Worm (Caenorhabditis elegans) whole organism, L1 larva: Measurements from ENCODE around the gene F19C7.8.
A peak's percentile ranks its signal among the peaks of the same experiment; 100 is the strongest.

Source experiments
- Y116A8C.19 ChIP-seq: sonication (generic microtip); optimal IDR thresholded peaks from 2 replicates; lab custom pipeline; 2016; ENCODE audit warnings: missing compliant biosample characterization, missing genetic modification characterization, borderline replicate concordance
- aha-1 ChIP-seq: fragments of 150-350 bp; optimal IDR thresholded peaks from 2 replicates; lab custom pipeline; 2014; ENCODE audit warnings: missing biosample characterization, missing genetic modification characterization
- alr-1 ChIP-seq: fragments of 200-800 bp; sonication (Bioruptor generic); optimal IDR thresholded peaks from 2 replicates; lab custom pipeline; 2018; ENCODE audit warnings: borderline replicate concordance, mild to moderate bottlenecking, missing genetic modification characterization, missing compliant biosample characterization
- aly-2 ChIP-seq: fragments of 150-350 bp; optimal IDR thresholded peaks from 2 replicates; lab custom pipeline; 2014; ENCODE audit warnings: missing biosample characterization, missing genetic modification characterization
- blmp-1 ChIP-seq: fragments of 150-350 bp; optimal IDR thresholded peaks from 2 replicates; lab custom pipeline; 2014; ENCODE audit warnings: missing biosample characterization, missing genetic modification characterization
- ceh-90 ChIP-seq: sonication (generic microtip); optimal IDR thresholded peaks from 2 replicates; lab custom pipeline; 2016; ENCODE audit warnings: missing genetic modification characterization, missing compliant biosample characterization
- ces-1 ChIP-seq: fragments of 150-350 bp; optimal IDR thresholded peaks from 2 replicates; lab custom pipeline; 2014; ENCODE audit warnings: missing biosample characterization, missing genetic modification reagents, missing genetic modification characterization
- dpl-1 ChIP-seq, 3 experiments: fragments of 150-350 bp in 2 of 3; sonication (generic microtip) in 1 of 3; optimal IDR thresholded peaks; 2 replicates each; lab custom pipeline; 2014 to 2017; ENCODE audit warnings: missing biosample characterization in 3 of 3, missing genetic modification characterization in 3 of 3, missing genetic modification reagents in 3 of 3
- dsc-1 ChIP-seq: sonication (generic microtip); optimal IDR thresholded peaks from 2 replicates; lab custom pipeline; 2016; ENCODE audit warnings: mild to moderate bottlenecking, missing genetic modification characterization, missing compliant biosample characterization
- efl-1 ChIP-seq, 4 experiments: fragments of 150-350 bp; optimal IDR thresholded peaks in 3 of 4; peaks in 1 of 4; 1 replicate in 1 of 4; 2 replicates in 3 of 4; lab custom pipeline; 2014; ENCODE audit warnings: missing biosample characterization in 2 of 4, missing genetic modification characterization in 2 of 4, missing genetic modification reagents in 2 of 4
- fkh-10 ChIP-seq: sonication (generic microtip); optimal IDR thresholded peaks from 2 replicates; lab custom pipeline; 2017; ENCODE audit warnings: missing biosample characterization, missing genetic modification reagents, missing genetic modification characterization
- fkh-4 ChIP-seq: sonication (generic microtip); optimal IDR thresholded peaks from 2 replicates; lab custom pipeline; 2016; ENCODE audit warnings: missing compliant biosample characterization, missing genetic modification characterization, borderline replicate concordance
- fkh-8 ChIP-seq: sonication (generic microtip); optimal IDR thresholded peaks from 2 replicates; lab custom pipeline; 2016; ENCODE audit warnings: mild to moderate bottlenecking, missing genetic modification characterization, missing compliant biosample characterization
- grh-1 ChIP-seq: fragments of 200-800 bp; sonication (Bioruptor generic); IDR thresholded peaks from 2 replicates; pipeline ENCODE4 v1.3.6; 2022; ENCODE audit warnings: missing genetic modification reagents, missing genetic modification characterization, missing compliant biosample characterization
- hpl-2 ChIP-seq: fragments of 150-350 bp; optimal IDR thresholded peaks from 2 replicates; lab custom pipeline; 2014; ENCODE audit warnings: missing biosample characterization, missing genetic modification reagents, missing genetic modification characterization
- isw-1 ChIP-seq: fragments of 200-800 bp; sonication (Bioruptor generic); IDR thresholded peaks from 2 replicates; pipeline ENCODE4 v1.3.6; 2022; ENCODE audit warnings: missing genetic modification characterization, missing compliant biosample characterization
- jun-1 ChIP-seq: fragments of 150-350 bp; optimal IDR thresholded peaks from 2 replicates; lab custom pipeline; 2014; ENCODE audit warnings: missing biosample characterization, missing genetic modification reagents, missing genetic modification characterization
- lin-15B ChIP-seq: fragments of 150-350 bp; sonication (generic microtip); optimal IDR thresholded peaks from 3 replicates; lab custom pipeline; 2014; ENCODE audit warnings: missing biosample characterization, missing genetic modification characterization
- lin-35 ChIP-seq, 2 experiments: fragments of 150-350 bp; optimal IDR thresholded peaks; 2 replicates each; lab custom pipeline; 2014; ENCODE audit warnings: missing biosample characterization in 2 of 2, missing genetic modification characterization in 2 of 2, missing genetic modification reagents in 2 of 2
- lir-3 ChIP-seq: sonication (generic microtip); optimal IDR thresholded peaks from 2 replicates; lab custom pipeline; 2016; ENCODE audit warnings: mild to moderate bottlenecking, missing genetic modification characterization, moderate library complexity, missing compliant biosample characterization; ENCODE audit not compliant: poor library complexity
- mab-9 ChIP-seq: fragments of 200-800 bp; sonication (Bioruptor generic); IDR thresholded peaks from 2 replicates; pipeline ENCODE4 v1.3.6; 2022; ENCODE audit warnings: missing genetic modification reagents, missing genetic modification characterization, missing compliant biosample characterization
- mef-2 ChIP-seq: fragments of 150-350 bp; optimal IDR thresholded peaks from 2 replicates; lab custom pipeline; 2014; ENCODE audit warnings: missing biosample characterization, missing genetic modification characterization
- mep-1 ChIP-seq: fragments of 150-350 bp; optimal IDR thresholded peaks from 2 replicates; lab custom pipeline; 2014; ENCODE audit warnings: missing biosample characterization, missing genetic modification characterization
- nhr-12 ChIP-seq: sonication (generic microtip); optimal IDR thresholded peaks from 2 replicates; lab custom pipeline; 2017; ENCODE audit warnings: missing biosample characterization, missing genetic modification characterization
- nhr-19 ChIP-seq: fragments of 200-800 bp; sonication (Bioruptor generic); conservative IDR thresholded peaks from 2 replicates; pipeline ENCODE4 v1.3.6; 2022; ENCODE audit warnings: missing genetic modification characterization, missing compliant biosample characterization
- nhr-20 ChIP-seq: sonication (generic microtip); optimal IDR thresholded peaks from 2 replicates; lab custom pipeline; 2016; ENCODE audit warnings: mild to moderate bottlenecking, missing genetic modification characterization, missing compliant biosample characterization
- nhr-237 ChIP-seq: fragments of 150-350 bp; optimal IDR thresholded peaks from 2 replicates; lab custom pipeline; 2014; ENCODE audit warnings: missing biosample characterization, missing genetic modification characterization
- nhr-71 ChIP-seq: sonication (generic microtip); optimal IDR thresholded peaks from 2 replicates; lab custom pipeline; 2016; ENCODE audit warnings: mild to moderate bottlenecking, missing genetic modification characterization, moderate library complexity, missing compliant biosample characterization
- nhr-76 ChIP-seq: sonication (generic microtip); optimal IDR thresholded peaks from 2 replicates; lab custom pipeline; 2017; ENCODE audit warnings: missing biosample characterization, missing genetic modification characterization
- nhr-85 ChIP-seq: sonication (generic microtip); peaks from one replicate; lab custom pipeline; 2016; ENCODE audit warnings: missing genetic modification characterization, inconsistent platforms, missing compliant biosample characterization
- pax-3 ChIP-seq: fragments of 200-800 bp; sonication (Bioruptor generic); optimal IDR thresholded peaks from 2 replicates; lab custom pipeline; 2018; ENCODE audit warnings: mild to moderate bottlenecking, missing genetic modification characterization, moderate library complexity, missing compliant biosample characterization
- pqm-1 ChIP-seq: sonication (generic microtip); optimal IDR thresholded peaks from 3 replicates; lab custom pipeline; 2017; ENCODE audit warnings: missing biosample characterization, missing genetic modification characterization
- rnt-1 ChIP-seq: sonication (generic microtip); optimal IDR thresholded peaks from 2 replicates; lab custom pipeline; 2016; ENCODE audit warnings: mild to moderate bottlenecking, missing genetic modification characterization, moderate library complexity, missing compliant biosample characterization
- skn-1 ChIP-seq: fragments of 150-350 bp; optimal IDR thresholded peaks from 2 replicates; lab custom pipeline; 2014; ENCODE audit warnings: missing biosample characterization, missing genetic modification characterization
- snpc-4 ChIP-seq: fragments of 150-350 bp; optimal IDR thresholded peaks from 2 replicates; lab custom pipeline; 2014; ENCODE audit warnings: missing biosample characterization, missing genetic modification characterization
- sptf-1 ChIP-seq: fragments of 150-350 bp; optimal IDR thresholded peaks from 2 replicates; lab custom pipeline; 2014; ENCODE audit warnings: missing biosample characterization, missing genetic modification characterization
- sup-37 ChIP-seq: fragments of 200-800 bp; sonication (Bioruptor generic); optimal IDR thresholded peaks from 2 replicates; lab custom pipeline; 2018; ENCODE audit warnings: mild to moderate bottlenecking, missing genetic modification characterization, missing compliant biosample characterization
- tbx-2 ChIP-seq: sonication (generic microtip); optimal IDR thresholded peaks from 2 replicates; lab custom pipeline; 2016; ENCODE audit warnings: missing genetic modification characterization, missing compliant biosample characterization
- unc-98 ChIP-seq: fragments of 200-800 bp; sonication (Bioruptor generic); IDR thresholded peaks from 2 replicates; pipeline ENCODE4 v1.3.6; 2022; ENCODE audit warnings: missing genetic modification characterization, missing compliant biosample characterization
- vab-15 ChIP-seq: sonication (generic microtip); optimal IDR thresholded peaks from 2 replicates; lab custom pipeline; 2017; ENCODE audit warnings: missing genotype, mild to moderate bottlenecking, missing genetic modification characterization, missing compliant biosample characterization
- xbp-1 ChIP-seq: sonication (generic microtip); optimal IDR thresholded peaks from 2 replicates; lab custom pipeline; 2016; ENCODE audit warnings: missing genetic modification characterization, missing compliant biosample characterization
- ztf-11 ChIP-seq, 2 experiments: sonication (generic microtip); optimal IDR thresholded peaks; 2 replicates each; lab custom pipeline; 2016 to 2017; ENCODE audit warnings: missing genetic modification characterization in 2 of 2, missing biosample characterization in 1 of 2, missing compliant biosample characterization in 1 of 2
- ztf-4 ChIP-seq: fragments of 150-350 bp; optimal IDR thresholded peaks from 2 replicates; lab custom pipeline; 2014; ENCODE audit warnings: missing biosample characterization, missing genetic modification characterization

Gene F19C7.8

DNA sequence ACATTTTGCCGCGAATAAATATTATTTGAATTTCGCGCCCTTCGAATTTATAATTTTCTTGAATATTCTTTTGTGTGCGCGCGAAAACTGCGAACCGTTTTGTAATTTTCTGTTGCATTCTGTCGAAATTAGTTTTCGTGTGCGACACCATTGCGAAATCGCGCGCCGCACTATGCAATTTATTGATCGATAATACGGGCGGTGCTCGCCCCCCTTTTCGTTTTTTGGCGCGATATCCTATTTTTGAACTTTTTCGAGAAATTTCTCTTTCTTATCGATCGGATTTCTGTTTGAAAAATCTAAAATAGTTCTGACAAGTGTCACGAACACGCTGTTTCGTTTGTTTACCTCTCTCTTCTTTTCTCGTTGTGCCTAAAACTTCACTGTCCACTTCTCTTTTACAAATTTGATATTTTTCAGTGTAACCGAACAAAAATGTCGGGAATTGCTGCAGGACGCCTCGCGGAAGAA, 12.8 kb upstream of the F19C7.8 start, which contains the start of gene ubc-9 (continued):
- TF ChIP-seq nhr-85 (tag; lab: Kevin White, UChicago), result peak; percentile 85
- peak; percentile 83 for TF ChIP-seq nhr-20
- peak; percentile 70 for TF ChIP-seq lin-15B (tag; lab: Kevin White, UChicago)
- TF ChIP-seq isw-1, result peak; percentile 69
- peak; percentile 0 for TF ChIP-seq vab-15 (tag; lab: Kevin White, UChicago)
- no peak for TF ChIP-seq aly-2 (tag; lab: Kevin White, UChicago)
- TF ChIP-seq mef-2 (tag; lab: Kevin White, UChicago), result no peak
- no peak for TF ChIP-seq hpl-2
- peak; percentile 56 for TF ChIP-seq pax-3 (tag; lab: Kevin White, UChicago)
- peak; percentile 39 for TF ChIP-seq lir-3 (tag; lab: Kevin White, UChicago)
- TF ChIP-seq sptf-1 (tag; lab: Kevin White, UChicago), result no peak
- peak; percentile 88 for TF ChIP-seq nhr-71
- TF ChIP-seq aha-1 (tag; lab: Kevin White, UChicago), result peak; percentile 13
- TF ChIP-seq alr-1 (tag; lab: Kevin White, UChicago), result no peak
- TF ChIP-seq jun-1, result no peak
- TF ChIP-seq lin-35 (GFP tag; optimal IDR thresholded peaks at IDR 0.05; lab: Kevin White, UChicago), result peak; percentile 77 to 85
- peak; percentile 70 for TF ChIP-seq xbp-1 (tag; lab: Kevin White, UChicago)
- TF ChIP-seq nhr-19 (GFP tag; lab: Robert Waterston, UW), result peak; percentile 81
- TF ChIP-seq snpc-4 (tag; lab: Kevin White, UChicago), result peak; percentile 47
- no peak for TF ChIP-seq nhr-12 (tag; lab: Kevin White, UChicago)
- TF ChIP-seq ceh-90, result no peak
- TF ChIP-seq rnt-1, result peak; percentile 62
- TF ChIP-seq skn-1 (tag; lab: Kevin White, UChicago), result peak; percentile 56
- TF ChIP-seq dpl-1 (GFP tag; optimal IDR thresholded peaks at IDR 0.05; lab: Kevin White, UChicago), result peak; percentile 69 to 80 (median 72)
- TF ChIP-seq mep-1, result peak; percentile 51
- TF ChIP-seq blmp-1, result peak; percentile 49
- no peak for TF ChIP-seq nhr-76 (tag; lab: Kevin White, UChicago)
- TF ChIP-seq fkh-4, result no peak
- TF ChIP-seq dsc-1 (tag; lab: Kevin White, UChicago), result peak; percentile 72
- peak; percentile 26 for TF ChIP-seq ztf-4 (tag; lab: Kevin White, UChicago)
- TF ChIP-seq mab-9 (GFP tag; lab: Robert Waterston, UW), result no peak
- peak; percentile 78 for TF ChIP-seq tbx-2
- TF ChIP-seq fkh-10 (GFP tag; lab: Kevin White, UChicago), result no peak
- peak; percentile 72 for TF ChIP-seq fkh-8
- peak; percentile 71 to 72 for TF ChIP-seq efl-1 (optimal IDR thresholded peaks at IDR 0.05; lab: Kevin White, UChicago)
- TF ChIP-seq efl-1 (GFP tag; optimal IDR thresholded peaks at IDR 0.05 in 1 of 2; lab: Kevin White, UChicago), result peak; percentile 64 to 96
- no peak for TF ChIP-seq pqm-1 (tag; lab: Kevin White, UChicago)
- TF ChIP-seq nhr-237, result no peak
- TF ChIP-seq sup-37 (GFP tag; lab: Kevin White, UChicago), result no peak
- TF ChIP-seq ztf-11 (tag; optimal IDR thresholded peaks at IDR 0.05; lab: Kevin White, UChicago), result peak in 1 of 2 experiments; percentile 15
- TF ChIP-seq grh-1, result peak; percentile 59
- TF ChIP-seq ces-1 (GFP tag; lab: Kevin White, UChicago), result no peak
- TF ChIP-seq Y116A8C.19 (tag; lab: Kevin White, UChicago), result no peak
- no peak for TF ChIP-seq unc-98 (GFP tag; lab: Robert Waterston, UW)

DNA sequence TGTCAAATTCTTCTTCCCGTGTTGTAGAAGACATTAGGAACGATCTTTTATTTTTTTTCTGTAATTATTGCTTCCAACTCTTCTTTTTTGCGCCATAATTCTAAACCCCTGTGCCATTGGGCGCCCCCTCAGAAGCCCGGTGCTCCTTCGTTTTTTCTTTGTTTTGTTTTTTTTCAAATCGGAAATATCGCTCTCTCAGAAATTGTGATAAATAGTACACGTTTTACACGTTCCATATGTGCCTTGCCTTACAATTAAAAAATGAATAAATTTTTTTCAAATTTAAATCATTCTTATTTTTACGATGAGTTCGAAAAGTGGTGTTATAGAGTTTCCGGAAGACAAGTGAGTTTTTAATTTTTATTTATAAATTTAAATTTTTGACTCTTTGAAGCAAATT, 11.6 kb upstream of the F19C7.8 start, which contains the start of gene F29B9.7:
F29B9.7 (plus strand) TSS at position 301 of the 400 bp plus-strand sequence.
- TF ChIP-seq pax-3 (tag; lab: Kevin White, UChicago) (no peak), lin-35 (GFP tag; optimal IDR thresholded peaks at IDR 0.05; lab: Kevin White, UChicago) (no peak), blmp-1 (no peak), nhr-237 (no peak), isw-1 (no peak)
